Worm (Caenorhabditis elegans): ENCODE data around the gene mdf-2.

DNA sequence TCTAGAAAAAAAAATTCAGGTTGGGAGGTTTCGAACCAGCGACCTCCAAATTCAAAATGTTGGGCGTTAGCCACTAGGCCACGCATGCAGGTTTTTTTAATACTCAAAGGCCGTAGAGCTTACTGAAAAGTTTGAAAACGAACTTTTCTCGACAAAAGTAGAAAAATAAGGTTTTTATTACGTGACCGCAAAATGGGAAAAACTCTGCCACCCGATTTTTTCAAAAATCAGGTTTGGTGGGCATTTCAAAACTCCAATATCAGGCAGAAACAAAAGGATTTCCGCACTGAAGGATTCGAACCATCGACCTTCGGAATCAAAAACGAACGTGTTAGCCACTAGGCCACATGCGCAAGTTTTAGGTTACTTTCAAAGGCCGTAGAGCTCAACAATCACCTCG lies 17.8 kb upstream of the mdf-2 start:
- TF ChIP-seq dve-1 (tag; optimal IDR thresholded peaks at IDR 0.05; ENCODE audit: insufficient read depth) = no peak
- no peak for TF ChIP-seq arid-1 (GFP tag; conservative IDR thresholded peaks at IDR 0.05)
- TF ChIP-seq F49E8.2 (tag; optimal IDR thresholded peaks at IDR 0.05; ENCODE audit: borderline replicate concordance) = no peak
